Worm (Caenorhabditis elegans) whole organism, L4/young adult: ENCODE measurements around the gene T16G1.7.

Experiments used
- W03F9.2 ChIP-seq: fragments of 150-350 bp; optimal IDR thresholded peaks from 2 replicates; lab custom pipeline; 2014; ENCODE audit warnings: missing biosample characterization, missing genetic modification characterization
- dao-5 ChIP-seq: sonication (generic microtip); optimal IDR thresholded peaks from 2 replicates; lab custom pipeline; 2016; ENCODE audit warnings: missing genotype, missing genetic modification characterization, moderate library complexity, missing compliant biosample characterization
- him-1 ChIP-seq: sonication (generic microtip); optimal IDR thresholded peaks from 2 replicates; lab custom pipeline; 2016; ENCODE audit warnings: missing genotype, missing genetic modification reagents, missing genetic modification characterization, missing compliant biosample characterization

- TF ChIP-seq W03F9.2 (tag; lab: Kevin White, UChicago) (no peak), him-1 (tag; lab: Kevin White, UChicago) (no peak), dao-5 (tag; lab: Kevin White, UChicago) (no peak)
Measured at ce11 chrV:12906732-12907131, 28.2 kb downstream of the T16G1.7 start, which contains the start of gene ttr-29.
